Worm (Caenorhabditis elegans) whole organism, late embryonic: ENCODE measurements around the gene cwf-19L2.
A peak's percentile ranks its signal among the peaks of the same experiment; 100 is the strongest.

Experiments
- T23F11.4 ChIP-seq: fragments of 200-800 bp; sonication (Bioruptor generic); optimal IDR thresholded peaks from 2 replicates; lab custom pipeline; 2018; ENCODE audit warnings: mild to moderate bottlenecking, missing genetic modification characterization, missing compliant biosample characterization
- Y22D7AL.16 ChIP-seq: sonication (generic microtip); optimal IDR thresholded peaks from 2 replicates; lab custom pipeline; 2016; ENCODE audit warnings: missing genetic modification characterization, missing compliant biosample characterization
- ama-1 ChIP-seq: fragments of 150-350 bp; optimal IDR thresholded peaks from 2 replicates; lab custom pipeline; 2014
- ceh-19 ChIP-seq: fragments of 200-800 bp; sonication (Bioruptor generic); optimal IDR thresholded peaks from 2 replicates; lab custom pipeline; 2018; ENCODE audit warnings: mild to moderate bottlenecking, missing genetic modification characterization, missing compliant biosample characterization
- ceh-24 ChIP-seq: sonication (generic microtip); optimal IDR thresholded peaks from 2 replicates; lab custom pipeline; 2016; ENCODE audit warnings: mild to moderate bottlenecking, missing genetic modification characterization, missing compliant biosample characterization
- ceh-6 ChIP-seq: fragments of 200-800 bp; sonication (Bioruptor generic); optimal IDR thresholded peaks from 2 replicates; lab custom pipeline; 2018; ENCODE audit warnings: mild to moderate bottlenecking, missing genetic modification characterization, missing compliant biosample characterization
- dve-1 ChIP-seq: sonication (generic microtip); optimal IDR thresholded peaks from 2 replicates; lab custom pipeline; 2017; ENCODE audit warnings: antibody characterized with exemption, mild to moderate bottlenecking, missing genetic modification characterization, missing compliant biosample characterization
- elt-2 ChIP-seq: sonication (generic microtip); optimal IDR thresholded peaks from 2 replicates; lab custom pipeline; 2016; ENCODE audit warnings: missing genetic modification reagents, missing genetic modification characterization, missing compliant biosample characterization
- fax-1 ChIP-seq: sonication (generic microtip); optimal IDR thresholded peaks from 2 replicates; lab custom pipeline; 2016; ENCODE audit warnings: missing genotype, missing genetic modification characterization, missing compliant biosample characterization
- hlh-13 ChIP-seq: fragments of 200-800 bp; sonication (Bioruptor generic); optimal IDR thresholded peaks from 2 replicates; lab custom pipeline; 2018; ENCODE audit warnings: mild to moderate bottlenecking, missing genetic modification characterization, missing compliant biosample characterization
- hlh-30 ChIP-seq: sonication (generic microtip); optimal IDR thresholded peaks from 2 replicates; lab custom pipeline; 2017; ENCODE audit warnings: antibody characterized with exemption, missing genetic modification characterization, missing compliant biosample characterization; ENCODE audit not compliant: insufficient read depth
- mec-3 ChIP-seq: sonication (generic microtip); optimal IDR thresholded peaks from 2 replicates; lab custom pipeline; 2016; ENCODE audit warnings: borderline replicate concordance, missing genetic modification characterization, missing compliant biosample characterization
- nhr-232 ChIP-seq: sonication (generic microtip); optimal IDR thresholded peaks from 2 replicates; lab custom pipeline; 2016; ENCODE audit warnings: missing genetic modification characterization, missing compliant biosample characterization
- pag-3 ChIP-seq: sonication (generic microtip); optimal IDR thresholded peaks from 2 replicates; lab custom pipeline; 2016; ENCODE audit warnings: missing compliant biosample characterization, missing genetic modification characterization, borderline replicate concordance
- pha-2 ChIP-seq: sonication (generic microtip); optimal IDR thresholded peaks from 2 replicates; lab custom pipeline; 2017; ENCODE audit warnings: mild to moderate bottlenecking, missing genetic modification characterization, missing compliant biosample characterization
- sdc-2 ChIP-seq: sonication (generic microtip); optimal IDR thresholded peaks from 2 replicates; lab custom pipeline; 2016; ENCODE audit warnings: missing genotype, missing genetic modification characterization, missing compliant biosample characterization
- sox-2 ChIP-seq: fragments of 200-800 bp; sonication (Bioruptor generic); IDR thresholded peaks from 2 replicates; pipeline ENCODE4 v1.3.6; 2022; ENCODE audit warnings: missing genetic modification reagents, missing genetic modification characterization, missing compliant biosample characterization
- tbx-2 ChIP-seq: sonication (generic microtip); optimal IDR thresholded peaks from 2 replicates; lab custom pipeline; 2016; ENCODE audit warnings: missing genetic modification characterization, missing compliant biosample characterization
- unc-55 ChIP-seq: sonication (generic microtip); optimal IDR thresholded peaks from 2 replicates; lab custom pipeline; 2017; ENCODE audit warnings: missing biosample characterization, missing genetic modification reagents, missing genetic modification characterization
- unc-86 ChIP-seq: sonication (generic microtip); optimal IDR thresholded peaks from 2 replicates; lab custom pipeline; 2016; ENCODE audit warnings: missing genetic modification characterization, missing compliant biosample characterization
- ztf-16 ChIP-seq: sonication (generic microtip); optimal IDR thresholded peaks from 2 replicates; lab custom pipeline; 2017; ENCODE audit warnings: missing genetic modification characterization, missing compliant biosample characterization

The cwf-19L2 gene

ce11 chrIII:7357356-7357755, 63.9 kb downstream of the cwf-19L2 start, which contains the start of gene F08F8.10:
Gene F08F8.10, minus strand, starts transcription at chrIII:7357393.
- no peak for TF ChIP-seq mec-3
- TF ChIP-seq ztf-16 (tag; lab: Kevin White, UChicago), result no peak
- no peak for TF ChIP-seq fax-1 (tag; lab: Kevin White, UChicago)
- no peak for TF ChIP-seq hlh-13 (GFP tag; lab: Kevin White, UChicago)
- no peak for TF ChIP-seq ceh-6
- TF ChIP-seq hlh-30 (tag; lab: Kevin White, UChicago), result peak; percentile 62
- TF ChIP-seq ceh-19 (GFP tag; lab: Kevin White, UChicago), result no peak
- TF ChIP-seq sox-2 (GFP tag; lab: Robert Waterston, UW), result no peak
- peak; percentile 7 for TF ChIP-seq elt-2 (tag; lab: Kevin White, UChicago)
- no peak for TF ChIP-seq ama-1 (lab: Kevin White, UChicago)
- TF ChIP-seq dve-1, result no peak
- TF ChIP-seq pag-3 (tag; lab: Kevin White, UChicago), result no peak
- no peak for TF ChIP-seq sdc-2 (tag; lab: Kevin White, UChicago)
- no peak for TF ChIP-seq nhr-232 (tag; lab: Kevin White, UChicago)
- no peak for TF ChIP-seq T23F11.4 (GFP tag; lab: Kevin White, UChicago)
- peak; percentile 30 for TF ChIP-seq unc-55 (GFP tag; lab: Kevin White, UChicago)
- no peak for TF ChIP-seq tbx-2
- no peak for TF ChIP-seq ceh-24
- TF ChIP-seq Y22D7AL.16, result no peak
- peak; percentile 78 for TF ChIP-seq unc-86
- no peak for TF ChIP-seq pha-2 (tag; lab: Kevin White, UChicago)
- TF ChIP-seq, all 69 proteins: peak for 4
